Fruit fly (Drosophila melanogaster): ENCODE results near the gene fred.

Gene fred

DNA sequence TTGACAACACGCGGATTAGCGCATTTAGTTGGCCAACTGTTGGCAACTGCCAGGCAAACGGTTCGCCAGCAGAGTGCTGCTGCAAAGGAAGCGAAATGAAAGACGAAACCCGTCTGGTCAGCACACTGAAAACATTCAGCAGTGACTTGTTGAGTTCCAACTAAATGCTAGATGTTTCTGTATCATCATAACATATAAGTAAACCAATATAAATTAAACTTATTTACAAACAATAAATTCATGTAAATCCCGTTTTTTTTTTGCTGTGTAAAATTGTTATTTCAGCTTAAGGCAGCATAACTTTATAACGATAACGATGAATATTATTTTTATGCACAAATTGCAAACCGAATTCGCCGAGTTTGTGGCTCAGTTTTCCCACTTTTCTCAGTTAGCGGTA is 133.4 kb downstream of the fred start:
- TF ChIP-seq kay (GFP tag; ENCODE audit: borderline replicate concordance) (no peak), cnc (optimal IDR thresholded peaks at IDR 0.05) (no peak), bab1 (GFP tag; optimal IDR thresholded peaks at IDR 0.05) (no peak), pad (GFP tag; optimal IDR thresholded peaks at IDR 0.05) (no peak), cic (GFP tag; optimal IDR thresholded peaks at IDR 0.05) (no peak), ovo (GFP tag; optimal IDR thresholded peaks at IDR 0.05) (no peak), toe (GFP tag; optimal IDR thresholded peaks at IDR 0.05) (no peak), CG7101 (tag; optimal IDR thresholded peaks at IDR 0.05) (no peak), CG5204 (GFP tag; optimal IDR thresholded peaks at IDR 0.05) (no peak), Crg-1 (GFP tag; optimal IDR thresholded peaks at IDR 0.05) (no peak), CG33017 (tag; optimal IDR thresholded peaks at IDR 0.05) (no peak), Clk (GFP tag; optimal IDR thresholded peaks at IDR 0.05) (no peak), CG1620 (GFP tag; optimal IDR thresholded peaks at IDR 0.05) (no peak), tj (GFP tag; optimal IDR thresholded peaks at IDR 0.05) (no peak), Hr96 (GFP tag; optimal IDR thresholded peaks at IDR 0.05) (no peak), Mnt (GFP tag; optimal IDR thresholded peaks at IDR 0.05) (no peak), CG7045 (GFP tag; optimal IDR thresholded peaks at IDR 0.05) (no peak), CG14711 (tag; optimal IDR thresholded peaks at IDR 0.05) (no peak), CG12768 (GFP tag; optimal IDR thresholded peaks at IDR 0.05) (no peak), CG11617 (GFP tag; optimal IDR thresholded peaks at IDR 0.05) (no peak)

DNA sequence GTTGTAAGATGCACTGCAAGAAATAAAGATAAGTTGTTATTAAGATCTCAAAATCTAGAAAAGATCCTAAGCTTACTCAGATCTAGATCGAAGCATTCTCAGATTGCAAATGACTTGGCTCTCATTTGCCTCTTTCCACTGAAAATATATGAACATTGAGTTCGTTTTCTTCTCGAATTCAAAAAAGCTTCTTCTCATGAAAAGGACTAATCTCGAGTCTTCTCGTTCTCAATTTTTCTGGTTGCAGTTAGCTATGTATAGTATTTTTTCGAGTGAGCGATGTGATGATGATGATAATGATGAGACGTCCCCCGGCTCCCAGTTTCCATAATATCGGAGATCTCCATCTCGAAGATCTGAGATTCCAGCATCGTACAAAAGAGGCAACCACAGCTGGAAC is 135.1 kb downstream of the fred start:
- TF ChIP-seq CG33017 (tag; optimal IDR thresholded peaks at IDR 0.05) (no peak), bab1 (GFP tag; optimal IDR thresholded peaks at IDR 0.05) (no peak), CG7101 (tag; optimal IDR thresholded peaks at IDR 0.05) (no peak), ovo (GFP tag; optimal IDR thresholded peaks at IDR 0.05) (no peak)

DNA sequence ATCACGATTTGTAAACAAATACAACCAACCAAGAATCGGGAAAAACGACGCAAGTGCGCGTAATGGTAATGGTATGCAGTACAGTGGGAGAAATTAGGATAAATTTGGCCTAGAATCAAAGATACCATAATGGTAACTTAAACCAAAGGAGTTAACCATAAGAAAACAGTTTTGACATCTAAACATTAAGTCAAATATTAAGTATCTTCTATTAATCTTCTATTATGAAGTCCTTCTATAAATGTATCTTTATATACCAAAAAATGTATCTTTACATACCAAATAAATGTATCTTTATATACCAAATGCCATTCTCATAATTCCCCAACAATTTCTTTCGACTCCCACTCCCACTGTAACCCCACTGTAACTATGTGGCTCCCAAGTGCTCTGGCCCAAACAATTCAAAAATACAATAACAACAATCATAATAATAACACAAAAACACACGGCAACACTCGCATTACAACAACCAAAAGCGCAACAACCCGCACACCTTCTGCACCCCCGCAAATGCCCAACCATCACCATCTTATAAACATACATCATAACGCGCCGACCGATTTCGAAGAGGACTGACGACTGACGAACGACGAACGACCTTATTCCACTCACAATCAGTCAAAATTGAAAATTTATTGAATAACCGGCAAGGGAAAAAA is 135.9 kb downstream of the fred start:
- TF ChIP-seq Clk (GFP tag; optimal IDR thresholded peaks at IDR 0.05) (no peak), Hr96 (GFP tag; optimal IDR thresholded peaks at IDR 0.05) (no peak), CG7101 (tag; optimal IDR thresholded peaks at IDR 0.05) (no peak), CG1620 (GFP tag; optimal IDR thresholded peaks at IDR 0.05) (no peak), kay (GFP tag; ENCODE audit: borderline replicate concordance) (no peak), toe (GFP tag; optimal IDR thresholded peaks at IDR 0.05) (no peak), ovo (GFP tag; optimal IDR thresholded peaks at IDR 0.05) (no peak), CG11617 (GFP tag; optimal IDR thresholded peaks at IDR 0.05) (no peak), cnc (optimal IDR thresholded peaks at IDR 0.05) (no peak)

DNA sequence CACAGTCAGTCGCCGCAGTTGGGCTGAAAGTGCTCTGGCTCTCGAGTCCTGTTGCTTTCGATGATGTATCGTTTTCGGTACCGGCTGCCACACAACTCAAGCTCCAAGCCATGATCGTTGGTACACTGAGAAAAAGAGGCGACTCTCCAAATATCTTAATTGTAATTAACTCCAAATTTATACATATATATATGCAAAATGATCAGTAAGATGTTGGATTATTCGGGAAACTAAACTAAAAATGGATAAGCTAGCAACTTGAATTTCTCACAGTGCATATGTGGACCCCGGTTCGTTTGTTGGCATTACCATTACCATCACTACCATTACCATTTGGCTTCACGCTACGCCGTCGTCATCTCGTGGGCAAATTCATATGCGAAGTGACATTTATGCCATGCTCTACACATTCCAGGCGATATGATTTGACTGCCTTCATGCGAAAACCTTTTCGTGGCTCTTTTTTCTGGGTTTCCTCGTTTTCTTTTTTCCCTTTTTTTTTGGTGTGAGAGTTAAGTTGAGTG is 137.9 kb downstream of the fred start:
- TF ChIP-seq CG7045 (GFP tag; optimal IDR thresholded peaks at IDR 0.05) (no peak), Mnt (GFP tag; optimal IDR thresholded peaks at IDR 0.05) (no peak), CG5204 (GFP tag; optimal IDR thresholded peaks at IDR 0.05) (no peak), CG11617 (GFP tag; optimal IDR thresholded peaks at IDR 0.05) (no peak), kay (GFP tag; ENCODE audit: borderline replicate concordance) (no peak), CG1620 (GFP tag; optimal IDR thresholded peaks at IDR 0.05) (no peak), cic (GFP tag; optimal IDR thresholded peaks at IDR 0.05) (no peak), toe (GFP tag; optimal IDR thresholded peaks at IDR 0.05) (no peak), cnc (optimal IDR thresholded peaks at IDR 0.05) (no peak), CG12768 (GFP tag; optimal IDR thresholded peaks at IDR 0.05) (no peak), ovo (GFP tag; optimal IDR thresholded peaks at IDR 0.05) (no peak), Clk (GFP tag; optimal IDR thresholded peaks at IDR 0.05) (no peak), bab1 (GFP tag; optimal IDR thresholded peaks at IDR 0.05) (no peak), Crg-1 (GFP tag; optimal IDR thresholded peaks at IDR 0.05) (no peak), Hr96 (GFP tag; optimal IDR thresholded peaks at IDR 0.05) (no peak), CG33017 (tag; optimal IDR thresholded peaks at IDR 0.05) (no peak)

All from whole organism, adult.